Worm (Caenorhabditis elegans): ENCODE results near the gene C34H4.2.

ce11 chrIV:1600784-1601183, 47.2 kb downstream of the C34H4.2 start:
- TF ChIP-seq flt-1 (GFP tag; IDR thresholded peaks at IDR 0.05) (no peak), ztf-29 (GFP tag; IDR thresholded peaks at IDR 0.05) (no peak), T22C8.4 (GFP tag; IDR thresholded peaks at IDR 0.05) (no peak)
